Fruit fly (Drosophila melanogaster) whole organism, prepupa: Measurements from ENCODE around the gene Gr97a.

Experiments
- Blimp-1 ChIP-seq: fragments of 200-800 bp; sonication (Bioruptor generic); optimal IDR thresholded peaks from 3 replicates; lab custom pipeline; 2017; ENCODE audit warnings: missing biosample characterization, missing genetic modification characterization, mild to moderate bottlenecking, moderate library complexity, missing genetic modification reagents
- CG10669 ChIP-seq: fragments of 200-800 bp; sonication (Bioruptor generic); optimal IDR thresholded peaks from 3 replicates; lab custom pipeline; 2018; ENCODE audit warnings: missing biosample characterization, mild to moderate bottlenecking, missing genetic modification characterization, moderate library complexity
- CG11294 ChIP-seq: fragments of 200-800 bp; sonication (Bioruptor generic); IDR thresholded peaks from 2 replicates; pipeline ENCODE4 v1.3.6; 2022; ENCODE audit warnings: missing biosample characterization, missing genetic modification characterization
- CG15336 ChIP-seq: fragments of 200-800 bp; sonication (Bioruptor generic); IDR thresholded peaks from 2 replicates; pipeline ENCODE4 v1.3.6; 2022; ENCODE audit warnings: missing biosample characterization, missing genetic modification characterization
- CG16779 ChIP-seq: fragments of 200-800 bp; sonication (Bioruptor generic); optimal IDR thresholded peaks from 3 replicates; lab custom pipeline; 2017; ENCODE audit warnings: missing biosample characterization, mild to moderate bottlenecking, missing genetic modification characterization
- CG3032 ChIP-seq: fragments of 200-800 bp; optimal IDR thresholded peaks from 2 replicates; lab custom pipeline; 2019; ENCODE audit warnings: missing biosample characterization, mild to moderate bottlenecking, missing genetic modification characterization, moderate library complexity
- CG32006 ChIP-seq: fragments of 200-800 bp; sonication (Bioruptor generic); optimal IDR thresholded peaks from 3 replicates; lab custom pipeline; 2017; ENCODE audit warnings: missing biosample characterization, mild to moderate bottlenecking, missing genetic modification characterization
- CG34406 ChIP-seq: fragments of 200-800 bp; sonication (Bioruptor generic); optimal IDR thresholded peaks from 3 replicates; lab custom pipeline; 2016; ENCODE audit warnings: missing biosample characterization, missing genetic modification characterization
- CG3919 ChIP-seq: fragments of 200-800 bp; sonication (Bioruptor generic); optimal IDR thresholded peaks from 3 replicates; lab custom pipeline; 2016; ENCODE audit warnings: missing biosample characterization, missing genetic modification characterization
- CG6163 ChIP-seq: fragments of 200-800 bp; sonication (Bioruptor generic); IDR thresholded peaks from 3 replicates; pipeline ENCODE4 v1.3.6; 2022; ENCODE audit warnings: missing biosample characterization, missing genetic modification characterization
- CG6276 ChIP-seq: fragments of 200-800 bp; sonication (Bioruptor generic); optimal IDR thresholded peaks from 2 replicates; lab custom pipeline; 2017; ENCODE audit warnings: missing biosample characterization, mild to moderate bottlenecking, missing genetic modification characterization
- CG8119 ChIP-seq: fragments of 200-800 bp; sonication (Bioruptor generic); IDR thresholded peaks from 3 replicates; pipeline ENCODE4 v1.3.6; 2022; ENCODE audit warnings: missing biosample characterization, missing genetic modification characterization
- CG8319 ChIP-seq: fragments of 200-800 bp; sonication (Bioruptor generic); optimal IDR thresholded peaks from 3 replicates; lab custom pipeline; 2016; ENCODE audit warnings: missing biosample characterization, missing genetic modification characterization
- CG9139 ChIP-seq: fragments of 200-800 bp; sonication (Bioruptor generic); optimal IDR thresholded peaks from 3 replicates; lab custom pipeline; 2017; ENCODE audit warnings: missing biosample characterization, mild to moderate bottlenecking, missing genetic modification characterization
- Eip75B ChIP-seq: fragments of 200-800 bp; sonication (Bioruptor generic); optimal IDR thresholded peaks from 3 replicates; lab custom pipeline; 2016; ENCODE audit warnings: missing biosample characterization, missing genetic modification characterization
- Eip78C ChIP-seq: fragments of 200-800 bp; sonication (Bioruptor generic); peaks from one replicate; lab custom pipeline; 2016; ENCODE audit warnings: missing biosample characterization, missing genetic modification characterization
- Gug ChIP-seq: fragments of 200-800 bp; sonication (Bioruptor generic); IDR thresholded peaks from 2 replicates; pipeline ENCODE4 v1.3.6; 2022; ENCODE audit warnings: missing biosample characterization, missing genetic modification characterization
- Hr38 ChIP-seq: sonication (Bioruptor generic); optimal IDR thresholded peaks from 2 replicates; lab custom pipeline; 2016; ENCODE audit warnings: missing biosample characterization, missing genetic modification characterization
- Hr39 ChIP-seq: fragments of 200-800 bp; sonication (Bioruptor generic); optimal IDR thresholded peaks from 2 replicates; lab custom pipeline; 2016; ENCODE audit warnings: missing biosample characterization, missing genetic modification characterization
- Lpt ChIP-seq: fragments of 200-800 bp; sonication (Bioruptor generic); optimal IDR thresholded peaks from 3 replicates; lab custom pipeline; 2016; ENCODE audit warnings: missing biosample characterization, missing genetic modification characterization
- Met ChIP-seq: fragments of 200-800 bp; sonication (Bioruptor generic); optimal IDR thresholded peaks from 3 replicates; lab custom pipeline; 2016; ENCODE audit warnings: missing biosample characterization, missing genetic modification characterization
- OdsH ChIP-seq: fragments of 200-800 bp; sonication (Bioruptor generic); optimal IDR thresholded peaks from 3 replicates; lab custom pipeline; 2016; ENCODE audit warnings: missing biosample characterization, missing genetic modification characterization
- Smox ChIP-seq: fragments of 200-800 bp; sonication (Bioruptor generic); optimal IDR thresholded peaks from 3 replicates; lab custom pipeline; 2016; ENCODE audit warnings: missing biosample characterization, missing genetic modification characterization
- Sox14 ChIP-seq: fragments of 200-800 bp; sonication (Bioruptor generic); optimal IDR thresholded peaks from 3 replicates; lab custom pipeline; 2016; ENCODE audit warnings: missing biosample characterization, missing genetic modification characterization
- Sox15 ChIP-seq: fragments of 200-800 bp; sonication (Bioruptor generic); optimal IDR thresholded peaks from 3 replicates; lab custom pipeline; 2016; ENCODE audit warnings: missing biosample characterization, missing genetic modification characterization
- eg ChIP-seq: fragments of 200-800 bp; sonication (Bioruptor generic); IDR thresholded peaks from 3 replicates; pipeline ENCODE4 v1.3.6; 2022; ENCODE audit warnings: missing biosample characterization, missing genetic modification characterization
- esn ChIP-seq: fragments of 200-800 bp; sonication (Bioruptor generic); optimal IDR thresholded peaks from 2 replicates; lab custom pipeline; 2016; ENCODE audit warnings: missing biosample characterization, mild to moderate bottlenecking, missing genetic modification characterization, moderate library complexity
- fd59A ChIP-seq: fragments of 200-800 bp; sonication (Bioruptor generic); optimal IDR thresholded peaks from 2 replicates; lab custom pipeline; 2017; ENCODE audit warnings: missing biosample characterization, mild to moderate bottlenecking, missing genetic modification characterization, missing genetic modification reagents
- fd85E ChIP-seq: fragments of 200-800 bp; sonication (Bioruptor generic); optimal IDR thresholded peaks from 3 replicates; lab custom pipeline; 2016; ENCODE audit warnings: missing biosample characterization, missing genetic modification characterization
- fkh ChIP-seq: fragments of 200-800 bp; sonication (Bioruptor generic); optimal IDR thresholded peaks from 3 replicates; lab custom pipeline; 2017; ENCODE audit warnings: missing biosample characterization, mild to moderate bottlenecking, missing genetic modification characterization, moderate library complexity
- lz ChIP-seq: fragments of 200-800 bp; sonication (Bioruptor generic); optimal IDR thresholded peaks from 3 replicates; lab custom pipeline; 2016; ENCODE audit warnings: missing biosample characterization, missing genetic modification characterization
- net ChIP-seq: fragments of 200-800 bp; sonication (Bioruptor generic); optimal IDR thresholded peaks from 3 replicates; lab custom pipeline; 2016; ENCODE audit warnings: missing biosample characterization, missing genetic modification characterization
- pdm3 ChIP-seq: fragments of 200-800 bp; sonication (Bioruptor generic); optimal IDR thresholded peaks from 3 replicates; lab custom pipeline; 2016; ENCODE audit warnings: missing biosample characterization, missing genetic modification characterization
- ss ChIP-seq, 2 experiments: fragments of 200-800 bp; sonication (Bioruptor generic); optimal IDR thresholded peaks; 2 replicates in 1 of 2; 3 replicates in 1 of 2; lab custom pipeline; 2017 to 2018; ENCODE audit warnings: mild to moderate bottlenecking in 2 of 2, missing biosample characterization in 2 of 2, missing genetic modification characterization in 2 of 2, moderate library complexity in 1 of 2

The Gr97a gene

DNA sequence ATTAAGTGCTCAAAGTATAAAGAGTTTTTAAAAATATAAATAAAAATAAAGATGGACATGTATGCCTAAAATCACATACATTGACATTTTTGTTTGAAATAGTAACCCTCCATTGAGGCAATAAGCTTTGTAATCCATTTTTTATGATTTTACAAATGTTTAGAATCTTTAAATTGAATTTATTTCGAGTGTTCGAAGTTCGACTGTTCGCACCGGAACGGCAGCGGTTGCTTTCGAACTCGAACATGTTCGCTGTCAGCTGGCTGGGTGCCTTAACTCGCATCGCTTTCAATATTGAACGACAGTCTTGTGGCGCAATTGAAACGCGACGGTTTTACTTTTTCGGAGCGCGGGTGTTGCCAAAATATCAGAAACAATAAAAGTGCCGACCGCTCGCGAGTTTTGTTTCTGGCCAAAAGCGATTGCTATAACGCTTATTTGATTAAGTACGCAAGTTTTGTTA lies 50.8 kb downstream of the Gr97a start, which contains the start of gene CG46339 (continued):
- TF ChIP-seq net (GFP tag; lab: Kevin White, UChicago) (peak; percentile 54), fd59A (GFP tag; lab: Kevin White, UChicago) (no peak), Sox14 (peak; percentile 13), lz (GFP tag; lab: Kevin White, UChicago) (peak; percentile 32), Met (GFP tag; lab: Kevin White, UChicago) (no peak), CG3919 (GFP tag; lab: Kevin White, UChicago) (peak; percentile 58), Hr39 (GFP tag; lab: Kevin White, UChicago) (no peak), pdm3 (GFP tag; lab: Kevin White, UChicago) (no peak), CG16779 (tag; lab: Kevin White, UChicago) (peak; percentile 57), CG15336 (GFP tag; lab: Robert Waterston, UW) (peak; percentile 58; the same call in 1 of the 2 replicates), esn (GFP tag; lab: Kevin White, UChicago) (peak; percentile 57), Sox15 (GFP tag; lab: Kevin White, UChicago) (no peak), Lpt (GFP tag; lab: Kevin White, UChicago) (peak; percentile 14), Smox (no peak), Blimp-1 (GFP tag; lab: Kevin White, UChicago) (peak; percentile 3), Eip75B (GFP tag; lab: Kevin White, UChicago) (no peak), ss (GFP tag; optimal IDR thresholded peaks at IDR 0.05; lab: Kevin White, UChicago) (peak; percentile 39 to 44), CG8119 (GFP tag; lab: Robert Waterston, UW) (peak; percentile 30; the same call in 1 of the 3 replicates), CG8319 (GFP tag; lab: Kevin White, UChicago) (peak; percentile 29), Gug (GFP tag; lab: Robert Waterston, UW) (no peak), CG32006 (GFP tag; lab: Kevin White, UChicago) (no peak), Eip78C (GFP tag; lab: Kevin White, UChicago) (peak; percentile 65), fkh (GFP tag; lab: Kevin White, UChicago) (peak; percentile 74), CG3032 (tag; lab: Kevin White, UChicago) (no peak), Hr38 (GFP tag; lab: Kevin White, UChicago) (no peak), fd85E (GFP tag; lab: Kevin White, UChicago) (no peak), CG6276 (peak; percentile 61), OdsH (peak; percentile 8), CG9139 (GFP tag; lab: Kevin White, UChicago) (peak; percentile 31), CG6163 (peak; percentile 55; the same call in 2 of the 3 replicates), CG11294 (GFP tag; lab: Robert Waterston, UW) (no peak), CG34406 (peak; percentile 8), CG10669 (GFP tag; lab: Kevin White, UChicago) (peak; percentile 25), eg (GFP tag; lab: Robert Waterston, UW) (peak; percentile 73)
